Fruit fly (Drosophila melanogaster): ENCODE results near the gene CG42359.

CG42359 gene

dm6 chr3R:19163972-19164819 is 2.1 kb upstream of the CG42359 start, which contains the start of gene sqz (continued):
- peak; percentile 2 for TF ChIP-seq dm (GFP tag; optimal IDR thresholded peaks at IDR 0.05)
- no peak for TF ChIP-seq MBD-R2 (GFP tag; IDR thresholded peaks at IDR 0.05)
- TF ChIP-seq Fer1 (GFP tag; optimal IDR thresholded peaks at IDR 0.05): peak; percentile 45
- TF ChIP-seq CG9817 (tag; optimal IDR thresholded peaks at IDR 0.05): no peak
- TF ChIP-seq CG13424 (tag; optimal IDR thresholded peaks at IDR 0.05): no peak
- TF ChIP-seq ems (GFP tag; optimal IDR thresholded peaks at IDR 0.05): no peak
- TF ChIP-seq CG15269 (tag; optimal IDR thresholded peaks at IDR 0.05): no peak
- no peak for TF ChIP-seq Xrp1 (GFP tag; IDR thresholded peaks at IDR 0.05)
- no peak for TF ChIP-seq ap (GFP tag; IDR thresholded peaks at IDR 0.05)
- TF ChIP-seq fu2 (GFP tag; optimal IDR thresholded peaks at IDR 0.05): no peak
- TF ChIP-seq CG14667 (GFP tag; IDR thresholded peaks at IDR 0.05): no peak
- no peak for TF ChIP-seq ftz-f1 (GFP tag; optimal IDR thresholded peaks at IDR 0.05)
- no peak for TF ChIP-seq tin (GFP tag; optimal IDR thresholded peaks at IDR 0.05)
- TF ChIP-seq HmgZ (tag; optimal IDR thresholded peaks at IDR 0.05): peak; percentile 2
- TF ChIP-seq CG1529 (GFP tag; optimal IDR thresholded peaks at IDR 0.05): no peak
- peak; percentile 69 for TF ChIP-seq bbx (GFP tag; IDR thresholded peaks at IDR 0.05; ENCODE audit: partially characterized antibody)
- TF ChIP-seq Xbp1 (GFP tag; optimal IDR thresholded peaks at IDR 0.05): no peak
- TF ChIP-seq ash1 (GFP tag; optimal IDR thresholded peaks at IDR 0.05): no peak
- 0 out of 3 replicates have a peak, but pooled peaks have one; percentile 23 for TF ChIP-seq gce (GFP tag; IDR thresholded peaks at IDR 0.05)
- TF ChIP-seq slp2 (GFP tag; optimal IDR thresholded peaks at IDR 0.05): no peak
- TF ChIP-seq onecut (GFP tag; IDR thresholded peaks at IDR 0.05): 0 out of 2 replicates have a peak, but pooled peaks have one; percentile 20
- TF ChIP-seq CG34224 (GFP tag; IDR thresholded peaks at IDR 0.05; ENCODE audit: partially characterized antibody): peak; percentile 73
- no peak for TF ChIP-seq Dref (GFP tag; IDR thresholded peaks at IDR 0.05)
- no peak for TF ChIP-seq tll (GFP tag; optimal IDR thresholded peaks at IDR 0.05)
- no peak for TF ChIP-seq sc (optimal IDR thresholded peaks at IDR 0.05)
- no peak for TF ChIP-seq sc (GFP tag; optimal IDR thresholded peaks at IDR 0.05)
- TF ChIP-seq btn (GFP tag; optimal IDR thresholded peaks at IDR 0.05): no peak
- TF ChIP-seq CG13296 (GFP tag; optimal IDR thresholded peaks at IDR 0.05): peak; percentile 19
- TF ChIP-seq Hand (GFP tag; optimal IDR thresholded peaks at IDR 0.05): no peak
- TF ChIP-seq CG2120 (GFP tag; optimal IDR thresholded peaks at IDR 0.05): no peak
- TF ChIP-seq Camta (GFP tag; optimal IDR thresholded peaks at IDR 0.05): no peak
- no peak for TF ChIP-seq Dek (tag; optimal IDR thresholded peaks at IDR 0.05)
- no peak for TF ChIP-seq cato (GFP tag; optimal IDR thresholded peaks at IDR 0.05; ENCODE audit: borderline replicate concordance)
- TF ChIP-seq Eip74EF (GFP tag; optimal IDR thresholded peaks at IDR 0.05): peak in 1 of 2 experiments; percentile 17
- TF ChIP-seq CG14965 (GFP tag; optimal IDR thresholded peaks at IDR 0.05; ENCODE audit: borderline replicate concordance): no peak
- no peak for TF ChIP-seq lola (GFP tag; optimal IDR thresholded peaks at IDR 0.05)
- peak; percentile 62 for TF ChIP-seq Nf-YB (GFP tag; optimal IDR thresholded peaks at IDR 0.05)
- no peak for TF ChIP-seq CG33213 (GFP tag; optimal IDR thresholded peaks at IDR 0.05)
- no peak; the same call in 1 of the 2 replicates for TF ChIP-seq CG31441 (GFP tag; IDR thresholded peaks at IDR 0.05)
- peak; percentile 81 for TF ChIP-seq CG5180 (GFP tag; optimal IDR thresholded peaks at IDR 0.05)
- TF ChIP-seq crc (GFP tag; optimal IDR thresholded peaks at IDR 0.05): no peak
- no peak for TF ChIP-seq sisA (GFP tag; IDR thresholded peaks at IDR 0.05)
- no peak for TF ChIP-seq schlank (tag; optimal IDR thresholded peaks at IDR 0.05)
- TF ChIP-seq Ets97D (GFP tag; optimal IDR thresholded peaks at IDR 0.05): no peak
- no peak for TF ChIP-seq stwl (tag; optimal IDR thresholded peaks at IDR 0.05)
- no peak for TF ChIP-seq CG15073 (GFP tag; optimal IDR thresholded peaks at IDR 0.05)
- TF ChIP-seq HmgD (GFP tag; optimal IDR thresholded peaks at IDR 0.05): peak; percentile 15
- TF ChIP-seq Poxn (GFP tag; IDR thresholded peaks at IDR 0.05): no peak
- no peak for TF ChIP-seq fd3F (GFP tag; optimal IDR thresholded peaks at IDR 0.05)
